Fruit fly (Drosophila melanogaster): Measurements from ENCODE around the gene CG5167.

DNA sequence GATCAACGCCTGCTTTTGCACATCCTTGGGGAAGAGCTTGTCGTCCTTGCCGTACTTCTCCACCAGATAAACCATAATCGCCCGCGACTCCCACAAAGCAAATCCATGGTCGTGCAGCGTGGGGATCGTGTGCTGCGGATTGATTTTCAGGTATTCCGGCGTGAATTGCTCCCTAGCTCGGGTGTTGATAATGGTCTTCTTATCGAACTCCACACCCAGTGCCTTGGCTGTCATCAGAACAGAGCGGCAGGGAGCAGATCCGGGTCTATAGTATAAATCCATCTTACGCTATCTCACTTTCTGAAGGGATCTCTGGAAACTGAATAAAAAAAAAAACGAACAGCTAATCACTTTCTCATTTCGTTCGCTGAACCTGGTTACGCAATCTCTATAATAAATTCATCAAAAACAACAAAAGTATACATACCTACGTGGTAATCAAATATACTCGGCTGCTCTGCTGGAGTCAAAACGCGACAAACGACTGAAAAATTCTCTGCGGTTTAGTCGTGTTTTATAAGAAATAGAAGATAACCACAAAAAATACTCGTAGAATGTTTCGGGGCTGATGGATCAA lies 41.0 kb upstream of the CG5167 start, which contains the start of gene GstD10:
- no peak for TF ChIP-seq CG8478 (optimal IDR thresholded peaks at IDR 0.05)
- TF ChIP-seq CTCF (optimal IDR thresholded peaks at IDR 0.05), result no peak
